Worm (Caenorhabditis elegans): ENCODE results near the gene T05B4.8.

DNA sequence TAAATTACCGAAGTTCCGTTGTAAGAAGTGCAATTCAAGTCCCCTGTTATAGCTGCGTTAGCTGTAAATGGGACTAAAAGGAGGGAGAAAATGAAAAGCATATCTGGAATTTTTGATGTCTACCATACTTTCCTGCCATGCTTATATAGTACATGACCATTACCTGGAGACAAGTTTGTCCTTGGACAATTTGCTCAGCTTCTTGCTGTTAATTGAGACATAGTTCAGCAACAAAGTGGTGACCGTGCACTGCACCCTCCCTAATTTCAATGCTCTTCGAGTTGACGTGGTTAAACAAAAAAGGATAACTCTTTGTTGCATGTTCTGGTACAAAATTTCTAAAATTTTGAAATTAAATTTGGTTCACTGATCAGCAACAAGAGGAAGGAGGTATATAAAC is 11.5 kb upstream of the T05B4.8 start, which contains the start of gene T05B4.13:
- TF ChIP-seq snpc-4 (tag; optimal IDR thresholded peaks at IDR 0.05) (no peak), elt-1 (tag; optimal IDR thresholded peaks at IDR 0.05; ENCODE audit: borderline replicate concordance, insufficient read depth) (no peak), mls-2 (tag; optimal IDR thresholded peaks at IDR 0.05) (no peak), ztf-11 (tag; optimal IDR thresholded peaks at IDR 0.05) (no peak), nhr-237 (tag; optimal IDR thresholded peaks at IDR 0.05) (no peak), hlh-1 (tag; optimal IDR thresholded peaks at IDR 0.05) (no peak)
